Worm (Caenorhabditis elegans): Measurements from ENCODE around the gene T14G12.12.

DNA sequence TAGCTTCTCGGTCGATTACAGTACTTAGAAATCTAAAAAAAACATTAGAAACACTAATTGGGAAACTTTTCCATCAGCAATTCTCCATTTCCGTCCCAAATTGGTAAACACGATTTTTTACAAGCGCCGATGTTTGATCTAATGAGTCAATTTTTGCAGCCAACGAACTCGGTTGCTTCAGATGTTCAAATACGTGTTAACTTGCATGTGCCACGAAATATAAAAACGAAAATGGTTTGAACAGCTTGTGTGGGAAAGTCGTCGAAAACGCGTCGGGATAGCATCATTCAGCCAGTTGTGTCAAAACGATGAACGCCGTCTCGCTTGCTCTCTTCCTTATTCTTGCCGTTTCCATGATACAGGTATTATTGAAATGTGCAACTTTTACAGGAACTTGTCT is 46.5 kb upstream of the T14G12.12 start, which contains the start of gene F35A5.2:
- TF ChIP-seq Y55F3AM.14 (GFP tag; optimal IDR thresholded peaks at IDR 0.05) (no peak), fos-1 (tag; optimal IDR thresholded peaks at IDR 0.05) (no peak), nhr-11 (tag; optimal IDR thresholded peaks at IDR 0.05) (no peak), unc-39 (tag; optimal IDR thresholded peaks at IDR 0.05) (no peak), skn-1 (tag; optimal IDR thresholded peaks at IDR 0.05) (no peak)

All from whole organism, L2 larva.